Worm (Caenorhabditis elegans): ENCODE results near the gene sri-73.

DNA sequence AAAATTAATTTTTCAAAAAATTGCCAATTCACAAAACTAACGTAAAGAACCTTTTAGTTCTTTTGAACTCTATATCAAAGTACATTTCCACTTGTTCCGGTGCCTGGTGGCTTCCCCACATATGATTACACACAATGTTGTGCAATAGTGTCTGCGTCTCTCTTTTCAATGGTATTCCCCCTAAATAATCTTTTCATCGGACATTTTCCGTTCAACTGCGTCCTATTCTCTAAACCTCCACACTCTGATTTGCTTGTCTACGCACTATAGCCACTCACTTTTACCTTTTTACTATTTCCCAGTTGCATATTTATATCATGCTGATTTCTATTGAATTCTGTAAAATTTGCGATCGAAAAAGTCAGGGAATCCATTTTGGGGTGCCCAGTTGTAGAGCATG is 33.8 kb downstream of the sri-73 start, which contains the start of gene nhr-58:
- TF ChIP-seq hlh-26 (GFP tag; conservative IDR thresholded peaks at IDR 0.05), result no peak
- TF ChIP-seq ceh-91 (GFP tag; IDR thresholded peaks at IDR 0.05), result no peak
- TF ChIP-seq nhr-27 (tag; optimal IDR thresholded peaks at IDR 0.05), result no peak
- TF ChIP-seq T26A5.8 (tag; optimal IDR thresholded peaks at IDR 0.05), result no peak
- TF ChIP-seq ekl-4 (GFP tag; IDR thresholded peaks at IDR 0.05), result no peak
- no peak for TF ChIP-seq ama-1 (optimal IDR thresholded peaks at IDR 0.05)
- TF ChIP-seq ama-1 (GFP tag; optimal IDR thresholded peaks at IDR 0.05), result no peak

Measured in whole organism, young adult.